Worm (Caenorhabditis elegans) whole organism, young adult: Measurements from ENCODE around the gene med-2.

Source experiments
- B0336.3 ChIP-seq: fragments of 200-800 bp; sonication (Bioruptor generic); IDR thresholded peaks from 2 replicates; pipeline ENCODE4 v1.3.6; 2022; ENCODE audit warnings: missing genetic modification characterization, missing compliant biosample characterization
- F49E8.2 ChIP-seq: sonication (generic microtip); optimal IDR thresholded peaks from 3 replicates; lab custom pipeline; 2017; ENCODE audit warnings: missing genetic modification characterization, mild to moderate bottlenecking, missing compliant biosample characterization, antibody characterized with exemption, moderate library complexity; ENCODE audit not compliant: insufficient read depth
- T26A5.8 ChIP-seq: sonication (generic microtip); optimal IDR thresholded peaks from 2 replicates; lab custom pipeline; 2016; ENCODE audit warnings: missing genetic modification characterization, missing compliant biosample characterization
- Y53F4B.3 ChIP-seq: fragments of 200-800 bp; sonication (Bioruptor generic); IDR thresholded peaks from 2 replicates; pipeline ENCODE4 v1.3.6; 2022; ENCODE audit warnings: missing genetic modification reagents, missing genetic modification characterization, missing compliant biosample characterization
- attf-5 ChIP-seq: fragments of 200-800 bp; sonication (Bioruptor generic); optimal IDR thresholded peaks from 2 replicates; lab custom pipeline; 2018; ENCODE audit warnings: mild to moderate bottlenecking, missing genetic modification characterization, missing compliant biosample characterization
- bed-1 ChIP-seq: fragments of 200-800 bp; sonication (Bioruptor generic); IDR thresholded peaks from 2 replicates; pipeline ENCODE4 v1.3.6; 2022; ENCODE audit warnings: missing genetic modification reagents, missing genetic modification characterization, missing compliant biosample characterization
- cebp-1 ChIP-seq, 2 experiments: fragments of 200-800 bp in 1 of 2; sonication (Bioruptor generic) in 1 of 2; sonication (generic microtip) in 1 of 2; IDR thresholded peaks in 1 of 2; optimal IDR thresholded peaks in 1 of 2; 2 replicates each; pipeline versions ENCODE4 v1.3.6 to Lab custom; 2017 to 2022; ENCODE audit warnings: missing compliant biosample characterization in 2 of 2, missing genetic modification characterization in 2 of 2, mild to moderate bottlenecking in 1 of 2, missing genetic modification reagents in 1 of 2, moderate library complexity in 1 of 2
- cebp-2 ChIP-seq: fragments of 200-800 bp; sonication (Bioruptor generic); IDR thresholded peaks from 2 replicates; pipeline ENCODE4 v1.3.6; 2022; ENCODE audit warnings: missing genetic modification characterization, missing compliant biosample characterization
- ceh-100 ChIP-seq: fragments of 200-800 bp; sonication (Bioruptor generic); IDR thresholded peaks from 2 replicates; pipeline ENCODE4 v1.3.6; 2022; ENCODE audit warnings: missing genetic modification reagents, missing genetic modification characterization, missing compliant biosample characterization
- ceh-79 ChIP-seq: sonication (generic microtip); optimal IDR thresholded peaks from 2 replicates; lab custom pipeline; 2017; ENCODE audit warnings: mild to moderate bottlenecking, missing genetic modification characterization, missing compliant biosample characterization
- chd-7 ChIP-seq: sonication (generic microtip); optimal IDR thresholded peaks from 2 replicates; lab custom pipeline; 2016; ENCODE audit warnings: mild to moderate bottlenecking, missing genetic modification characterization, moderate library complexity, missing compliant biosample characterization
- dox-1 ChIP-seq: fragments of 200-800 bp; sonication (Bioruptor generic); IDR thresholded peaks from 2 replicates; pipeline ENCODE4 v1.3.6; 2022; ENCODE audit warnings: missing genetic modification reagents, missing genetic modification characterization, missing compliant biosample characterization
- dpl-1 ChIP-seq: fragments of 150-350 bp; optimal IDR thresholded peaks from 2 replicates; lab custom pipeline; 2014; ENCODE audit warnings: missing biosample characterization, missing genetic modification reagents, missing genetic modification characterization
- egl-44 ChIP-seq: fragments of 200-800 bp; sonication (Bioruptor generic); IDR thresholded peaks from 2 replicates; pipeline ENCODE4 v1.3.6; 2022; ENCODE audit warnings: missing genetic modification reagents, missing genetic modification characterization, missing compliant biosample characterization
- egrh-3 ChIP-seq: fragments of 200-800 bp; sonication (Bioruptor generic); IDR thresholded peaks from 2 replicates; pipeline ENCODE4 v1.3.6; 2022; ENCODE audit warnings: missing genetic modification reagents, missing genetic modification characterization, missing compliant biosample characterization
- ets-4 ChIP-seq: fragments of 200-800 bp; sonication (Bioruptor generic); optimal IDR thresholded peaks from 2 replicates; lab custom pipeline; 2018; ENCODE audit warnings: mild to moderate bottlenecking, missing genetic modification characterization, missing compliant biosample characterization
- him-1 ChIP-seq: sonication (generic microtip); optimal IDR thresholded peaks from 2 replicates; lab custom pipeline; 2016; ENCODE audit warnings: missing genotype, missing genetic modification reagents, missing genetic modification characterization, missing compliant biosample characterization
- hlh-26 ChIP-seq: fragments of 200-800 bp; sonication (Bioruptor generic); conservative IDR thresholded peaks from 2 replicates; pipeline ENCODE4 v1.3.6; 2022; ENCODE audit warnings: missing genetic modification reagents, missing genetic modification characterization, missing compliant biosample characterization
- hmg-1.2 ChIP-seq: fragments of 200-800 bp; sonication (Bioruptor generic); IDR thresholded peaks from 2 replicates; pipeline ENCODE4 v1.3.6; 2022; ENCODE audit warnings: missing genetic modification reagents, missing genetic modification characterization, missing compliant biosample characterization
- lag-1 ChIP-seq: fragments of 200-800 bp; sonication (Bioruptor generic); IDR thresholded peaks from 2 replicates; pipeline ENCODE4 v1.3.6; 2022; ENCODE audit warnings: missing genetic modification reagents, missing genetic modification characterization, missing compliant biosample characterization
- let-607 ChIP-seq, 2 experiments: fragments of 200-800 bp in 1 of 2; sonication (Bioruptor generic) in 1 of 2; sonication (generic microtip) in 1 of 2; optimal IDR thresholded peaks; 2 replicates each; lab custom pipeline; 2016 to 2018; ENCODE audit warnings: mild to moderate bottlenecking in 2 of 2, missing compliant biosample characterization in 2 of 2, missing genetic modification characterization in 2 of 2, moderate library complexity in 2 of 2, missing genotype in 1 of 2
- lin-40 ChIP-seq: sonication (generic microtip); optimal IDR thresholded peaks from 2 replicates; lab custom pipeline; 2016; ENCODE audit warnings: missing genetic modification characterization, mild to moderate bottlenecking, missing compliant biosample characterization, missing genotype, missing genetic modification reagents
- lin-54 ChIP-seq: fragments of 200-800 bp; sonication (Bioruptor generic); optimal IDR thresholded peaks from 2 replicates; lab custom pipeline; 2018; ENCODE audit warnings: mild to moderate bottlenecking, missing genetic modification characterization, missing compliant biosample characterization
- lir-1 ChIP-seq: fragments of 200-800 bp; sonication (Bioruptor generic); conservative IDR thresholded peaks from 2 replicates; pipeline ENCODE4 v1.3.6; 2022; ENCODE audit warnings: missing genetic modification reagents, missing genetic modification characterization, missing compliant biosample characterization
- madf-10 ChIP-seq: sonication (generic microtip); optimal IDR thresholded peaks from 2 replicates; lab custom pipeline; 2016; ENCODE audit warnings: mild to moderate bottlenecking, missing genetic modification characterization, missing compliant biosample characterization
- madf-3 ChIP-seq: fragments of 200-800 bp; sonication (Bioruptor generic); IDR thresholded peaks from 2 replicates; pipeline ENCODE4 v1.3.6; 2022; ENCODE audit warnings: missing genetic modification reagents, missing genetic modification characterization, missing compliant biosample characterization
- nhr-120 ChIP-seq: fragments of 200-800 bp; sonication (Bioruptor generic); IDR thresholded peaks from 2 replicates; pipeline ENCODE4 v1.3.6; 2022; ENCODE audit warnings: missing genetic modification characterization, missing compliant biosample characterization
- nhr-80 ChIP-seq: sonication (generic microtip); optimal IDR thresholded peaks from 2 replicates; lab custom pipeline; 2016; ENCODE audit warnings: missing genetic modification characterization, missing compliant biosample characterization
- nhr-90 ChIP-seq: sonication (generic microtip); optimal IDR thresholded peaks from 2 replicates; lab custom pipeline; 2016; ENCODE audit warnings: missing genotype, mild to moderate bottlenecking, missing genetic modification characterization, missing compliant biosample characterization
- rec-8 ChIP-seq, 2 experiments: sonication (generic microtip); optimal IDR thresholded peaks; 2 replicates each; lab custom pipeline; 2016; ENCODE audit warnings: mild to moderate bottlenecking in 2 of 2, missing genetic modification characterization in 2 of 2, missing genetic modification reagents in 2 of 2, missing genotype in 2 of 2, missing biosample characterization in 1 of 2, missing compliant biosample characterization in 1 of 2, moderate library complexity in 1 of 2
- snpc-1.1 ChIP-seq: sonication (generic microtip); optimal IDR thresholded peaks from 2 replicates; lab custom pipeline; 2017; ENCODE audit warnings: missing genetic modification characterization, mild to moderate bottlenecking, missing compliant biosample characterization, antibody characterized with exemption, moderate library complexity, missing genotype, missing genetic modification reagents; ENCODE audit not compliant: insufficient read depth
- tlf-1 ChIP-seq: fragments of 200-800 bp; sonication (Bioruptor generic); optimal IDR thresholded peaks from 2 replicates; lab custom pipeline; 2018; ENCODE audit warnings: mild to moderate bottlenecking, missing genetic modification characterization, missing compliant biosample characterization
- unc-130 ChIP-seq: sonication (generic microtip); optimal IDR thresholded peaks from 2 replicates; lab custom pipeline; 2016; ENCODE audit warnings: missing genetic modification reagents, missing genetic modification characterization, missing compliant biosample characterization
- unc-62 ChIP-seq: fragments of 150-350 bp; optimal IDR thresholded peaks from 2 replicates; lab custom pipeline; 2014; ENCODE audit warnings: missing biosample characterization, missing genetic modification reagents, missing genetic modification characterization
- xnd-1 ChIP-seq: sonication (generic microtip); optimal IDR thresholded peaks from 2 replicates; lab custom pipeline; 2016; ENCODE audit warnings: missing genotype, missing genetic modification reagents, missing genetic modification characterization, missing compliant biosample characterization
- zfh-2 ChIP-seq: fragments of 200-800 bp; sonication (Bioruptor generic); conservative IDR thresholded peaks from 2 replicates; pipeline ENCODE4 v1.3.6; 2022; ENCODE audit warnings: missing genetic modification reagents, missing genetic modification characterization, missing compliant biosample characterization
- ztf-18 ChIP-seq: sonication (generic microtip); optimal IDR thresholded peaks from 2 replicates; lab custom pipeline; 2016; ENCODE audit warnings: missing genotype, mild to moderate bottlenecking, missing genetic modification characterization, missing compliant biosample characterization
- ztf-22 ChIP-seq: fragments of 200-800 bp; sonication (Bioruptor generic); optimal IDR thresholded peaks from 2 replicates; lab custom pipeline; 2018; ENCODE audit warnings: mild to moderate bottlenecking, missing genetic modification characterization, moderate library complexity, missing compliant biosample characterization
- ztf-26 ChIP-seq: sonication (generic microtip); optimal IDR thresholded peaks from 2 replicates; lab custom pipeline; 2017; ENCODE audit warnings: missing genetic modification characterization, missing compliant biosample characterization
- ztf-3 ChIP-seq: fragments of 200-800 bp; sonication (Bioruptor generic); optimal IDR thresholded peaks from 2 replicates; lab custom pipeline; 2018; ENCODE audit warnings: mild to moderate bottlenecking, missing genetic modification characterization, missing compliant biosample characterization

med-2 gene

DNA sequence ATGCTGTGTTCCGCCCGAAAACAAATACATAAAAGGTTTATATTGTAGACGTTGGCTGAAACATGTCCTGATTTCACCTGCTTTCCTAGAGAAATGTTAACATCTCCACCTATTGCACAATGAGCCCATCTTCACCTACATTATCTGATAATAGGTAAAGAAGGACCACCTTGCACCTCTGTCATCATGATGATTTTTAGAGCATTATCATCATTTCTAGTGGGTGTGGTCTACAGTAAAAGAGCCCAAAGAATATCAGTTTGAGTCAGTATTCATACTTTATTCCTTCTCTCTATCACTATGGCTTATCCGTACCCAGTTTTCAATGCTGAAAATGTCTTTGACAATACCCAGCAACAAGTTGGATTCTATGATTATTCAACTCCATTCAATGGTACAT lies at the start of gene med-2:
med-2 (plus strand) TSS at position 301 of the 400 bp plus-strand sequence.
- no peak for TF ChIP-seq rec-8 (tag; optimal IDR thresholded peaks at IDR 0.05; lab: Kevin White, UChicago)

DNA sequence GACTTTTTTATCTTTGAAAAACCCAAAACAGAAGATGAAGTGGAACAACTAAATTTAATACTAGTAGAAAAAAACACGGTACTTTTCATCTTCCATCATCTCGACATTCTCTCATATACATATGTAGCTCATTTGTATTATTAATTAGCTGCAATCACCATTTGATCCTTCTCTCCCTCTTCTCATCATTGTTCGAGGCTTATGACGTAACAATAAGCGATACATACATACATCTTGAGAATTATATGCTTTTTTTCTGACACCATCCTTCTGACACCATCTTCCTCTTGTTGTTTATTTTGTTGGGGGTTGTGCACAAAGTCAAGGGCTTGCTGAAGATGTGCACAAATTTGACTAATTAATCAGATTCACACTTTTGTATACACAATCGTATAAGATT lies 47.0 kb upstream of the med-2 start:
- TF ChIP-seq ceh-79 (tag; lab: Kevin White, UChicago), result no peak
- no peak for TF ChIP-seq ztf-26 (tag; lab: Kevin White, UChicago)

DNA sequence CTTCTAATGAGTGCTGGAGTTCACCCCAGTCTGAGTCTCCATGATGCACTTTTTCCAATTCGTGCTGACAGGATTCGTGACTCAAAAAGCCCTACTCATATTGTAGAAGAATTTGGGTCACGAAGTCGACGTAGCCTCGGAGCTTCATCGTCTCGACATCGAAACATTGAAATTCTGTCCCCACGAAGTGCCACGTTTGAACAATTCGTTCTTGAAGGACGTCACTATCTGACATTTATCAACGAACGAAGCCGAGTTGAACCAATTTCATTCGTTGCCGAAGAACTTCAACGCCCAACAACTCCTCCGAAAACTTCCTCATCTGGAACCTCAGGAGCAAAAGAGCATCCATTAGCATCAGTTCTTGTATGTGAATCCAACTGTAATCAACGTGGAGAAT lies 45.2 kb upstream of the med-2 start:
- no peak for TF ChIP-seq T26A5.8 (tag; lab: Kevin White, UChicago)
- no peak for TF ChIP-seq ztf-22
- no peak for TF ChIP-seq bed-1
- TF ChIP-seq lin-40 (tag; lab: Kevin White, UChicago), result no peak
- TF ChIP-seq ztf-3 (GFP tag; lab: Kevin White, UChicago), result no peak
- no peak for TF ChIP-seq ceh-100 (GFP tag; lab: Robert Waterston, UW)
- TF ChIP-seq ceh-79 (tag; lab: Kevin White, UChicago), result no peak
- no peak for TF ChIP-seq madf-3
- TF ChIP-seq dox-1 (GFP tag; lab: Robert Waterston, UW), result no peak
- TF ChIP-seq lag-1 (GFP tag; lab: Robert Waterston, UW), result no peak
- TF ChIP-seq xnd-1, result no peak
- TF ChIP-seq nhr-120 (GFP tag; lab: Robert Waterston, UW), result no peak
- no peak for TF ChIP-seq cebp-1 (GFP tag; IDR thresholded peaks at IDR 0.05; lab: Robert Waterston, UW)
- TF ChIP-seq cebp-1 (tag; optimal IDR thresholded peaks at IDR 0.05; lab: Kevin White, UChicago), result no peak
- no peak for TF ChIP-seq ztf-18
- no peak for TF ChIP-seq hlh-26 (GFP tag; lab: Robert Waterston, UW)
- TF ChIP-seq zfh-2, result no peak
- no peak for TF ChIP-seq dpl-1
- TF ChIP-seq, all 124 proteins: peak for 0

DNA sequence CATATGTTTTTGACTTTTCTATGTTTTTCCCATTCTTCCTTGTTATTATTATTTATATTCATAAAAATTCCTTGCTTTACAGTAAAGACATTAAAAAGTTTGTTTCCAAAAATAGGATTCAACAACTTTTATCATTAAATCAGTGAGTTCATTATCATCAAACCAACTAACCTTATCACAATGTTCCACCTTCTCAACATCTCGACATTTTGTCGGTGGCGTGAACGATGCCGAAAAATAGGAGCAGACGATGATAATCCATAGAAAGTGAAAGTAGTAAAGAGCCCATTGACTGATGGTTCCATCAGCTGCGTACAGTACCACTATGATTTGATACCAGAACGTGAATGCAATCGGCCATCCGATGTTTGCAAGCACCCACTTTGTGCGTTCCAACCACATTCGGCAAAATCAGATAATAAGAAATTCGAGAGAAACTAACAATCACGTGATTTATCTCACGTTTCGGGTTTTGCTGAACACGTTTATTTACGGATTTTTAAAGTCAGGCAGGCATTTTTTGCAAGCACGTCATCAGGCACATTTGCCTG lies 35.6 kb upstream of the med-2 start, which contains the start of gene dhhc-5:
dhhc-5 (minus strand) TSS at position 406 of the 551 bp plus-strand sequence.
- TF ChIP-seq nhr-80, result peak; percentile 56
- no peak for TF ChIP-seq F49E8.2 (tag; lab: Kevin White, UChicago)
- no peak for TF ChIP-seq zfh-2

DNA sequence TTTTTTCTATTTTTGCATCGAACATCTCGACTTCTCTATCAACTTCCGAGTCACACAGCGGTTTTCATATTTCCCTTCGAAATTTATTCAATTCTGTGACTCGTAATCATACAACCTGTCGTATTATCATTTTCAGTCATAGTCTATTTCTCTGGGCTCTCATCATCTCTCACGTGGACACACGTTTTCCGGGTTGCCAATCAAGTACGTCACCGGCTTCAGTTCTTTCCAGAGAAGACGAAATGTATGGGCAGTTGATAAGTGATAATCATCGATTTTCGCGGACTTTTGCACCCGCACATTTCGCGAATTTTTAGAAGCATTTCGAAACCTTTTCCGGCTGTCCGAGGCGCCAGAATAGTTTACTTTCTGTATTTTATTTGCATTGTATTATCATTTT lies 34.0 kb upstream of the med-2 start, which contains the start of gene srv-1:
srv-1 (plus strand) TSS at position 131 of the 400 bp plus-strand sequence.
- TF ChIP-seq ets-4 (GFP tag; lab: Kevin White, UChicago), result peak; percentile 92
- TF ChIP-seq attf-5 (GFP tag; lab: Kevin White, UChicago), result peak; percentile 15
- TF ChIP-seq lin-54 (GFP tag; lab: Kevin White, UChicago), result peak; percentile 33
- TF ChIP-seq Y53F4B.3 (GFP tag; lab: Robert Waterston, UW), result no peak
- 0 out of 2 replicates have a peak, but pooled peaks have one; percentile 22 for TF ChIP-seq egl-44 (GFP tag; lab: Robert Waterston, UW)
- peak; percentile 40 for TF ChIP-seq unc-62 (GFP tag; lab: Kevin White, UChicago)
- peak; percentile 45 for TF ChIP-seq nhr-90 (tag; lab: Kevin White, UChicago)
- TF ChIP-seq nhr-80, result peak; percentile 98
- no peak for TF ChIP-seq him-1 (tag; lab: Kevin White, UChicago)
- no peak for TF ChIP-seq snpc-1.1
- no peak for TF ChIP-seq egrh-3 (GFP tag; lab: Robert Waterston, UW)
- 0 out of 2 replicates have a peak, but pooled peaks have one; percentile 31 for TF ChIP-seq cebp-2 (GFP tag; lab: Robert Waterston, UW)
- TF ChIP-seq cebp-1 (GFP tag; IDR thresholded peaks at IDR 0.05; lab: Robert Waterston, UW), result peak; percentile 53; the same call in 1 of the 2 replicates
- TF ChIP-seq cebp-1 (tag; optimal IDR thresholded peaks at IDR 0.05; lab: Kevin White, UChicago), result peak; percentile 72
- TF ChIP-seq madf-10, result peak; percentile 25
- TF ChIP-seq ztf-22, result peak; percentile 70
- TF ChIP-seq tlf-1 (GFP tag; lab: Kevin White, UChicago), result peak; percentile 49
- TF ChIP-seq hmg-1.2, result 0 out of 2 replicates have a peak, but pooled peaks have one; percentile 16
- 0 out of 2 replicates have a peak, but pooled peaks have one; percentile 9 for TF ChIP-seq lir-1 (GFP tag; lab: Robert Waterston, UW)
- TF ChIP-seq let-607 (tag; optimal IDR thresholded peaks at IDR 0.05; lab: Kevin White, UChicago), result peak; percentile 49 to 62
- TF ChIP-seq unc-130 (GFP tag; lab: Kevin White, UChicago), result no peak
- TF ChIP-seq chd-7, result no peak
- TF ChIP-seq lin-40 (tag; lab: Kevin White, UChicago), result no peak
- TF ChIP-seq B0336.3 (GFP tag; lab: Robert Waterston, UW), result peak; percentile 57; the same call in 1 of the 2 replicates
